Worm (Caenorhabditis elegans): ENCODE results near the gene tbc-2.

ce11 chrII:5794195-5794594 is 33.0 kb downstream of the tbc-2 start, which contains the start of gene acdh-8:
- TF ChIP-seq nhr-237 (tag; optimal IDR thresholded peaks at IDR 0.05), result no peak
- no peak for TF ChIP-seq zip-8 (tag; optimal IDR thresholded peaks at IDR 0.05)
- TF ChIP-seq lsy-2 (tag; optimal IDR thresholded peaks at IDR 0.05), result no peak
- no peak for TF ChIP-seq unc-39 (tag; optimal IDR thresholded peaks at IDR 0.05)
- no peak for TF ChIP-seq mab-5 (tag; optimal IDR thresholded peaks at IDR 0.05)
- TF ChIP-seq sptf-1 (tag; optimal IDR thresholded peaks at IDR 0.05), result no peak
- no peak for TF ChIP-seq nhr-76 (tag; optimal IDR thresholded peaks at IDR 0.05)
